Fruit fly (Drosophila melanogaster): ENCODE measurements around the gene CG13992.

The CG13992 gene

DNA sequence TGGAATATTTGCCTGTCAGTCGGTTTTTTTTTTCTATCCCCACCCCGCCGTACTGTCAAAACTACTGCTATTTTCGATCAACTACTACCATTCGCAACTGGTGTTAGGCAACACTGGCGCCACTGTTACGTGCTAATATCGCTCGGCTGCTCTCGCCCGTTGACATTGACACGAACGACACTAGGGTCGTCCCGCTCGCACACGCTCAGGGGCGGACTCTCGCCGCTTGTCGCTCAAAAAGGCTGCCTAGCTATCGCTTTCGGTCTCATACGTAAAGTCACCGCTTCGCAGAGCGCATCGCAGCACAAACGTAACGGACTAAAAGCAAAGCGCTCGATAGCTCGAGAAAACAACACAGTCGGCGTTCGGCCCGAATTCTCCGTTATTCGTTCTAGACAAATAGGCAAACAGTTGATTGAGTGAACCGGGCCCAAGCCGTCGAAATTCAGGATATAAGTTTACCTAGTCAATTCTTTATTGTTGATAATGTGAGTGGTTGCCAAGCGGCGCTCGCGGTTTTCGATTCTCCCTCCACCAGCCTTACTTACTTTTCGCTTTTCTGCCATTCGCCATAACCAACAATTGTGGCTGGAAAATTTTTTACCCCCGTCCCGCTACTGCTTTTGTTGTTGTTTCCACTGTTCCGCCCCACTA, 14.9 kb upstream of the CG13992 start (continued):
- no peak for TF ChIP-seq Bdp1 (GFP tag; optimal IDR thresholded peaks at IDR 0.05)
- no peak for TF ChIP-seq tup (GFP tag; optimal IDR thresholded peaks at IDR 0.05)
- TF ChIP-seq fd102C (GFP tag; optimal IDR thresholded peaks at IDR 0.05): no peak
- peak; percentile 33 for TF ChIP-seq Side (GFP tag; optimal IDR thresholded peaks at IDR 0.05)
- TF ChIP-seq CG31365 (tag; optimal IDR thresholded peaks at IDR 0.05): no peak
- TF ChIP-seq tgo (GFP tag; IDR thresholded peaks at IDR 0.05): no peak
- TF ChIP-seq CG17568 (GFP tag; optimal IDR thresholded peaks at IDR 0.05): no peak
- TF ChIP-seq Dp (GFP tag; optimal IDR thresholded peaks at IDR 0.05): no peak
- no peak for TF ChIP-seq corto (GFP tag; optimal IDR thresholded peaks at IDR 0.05)
- no peak for TF ChIP-seq salm (tag; optimal IDR thresholded peaks at IDR 0.05)
- no peak for TF ChIP-seq CG11398 (GFP tag; optimal IDR thresholded peaks at IDR 0.05)
- TF ChIP-seq Bgb (GFP tag; IDR thresholded peaks at IDR 0.05; ENCODE audit: partially characterized antibody): no peak
- TF ChIP-seq CG9215 (GFP tag; IDR thresholded peaks at IDR 0.05): no peak
- no peak for TF ChIP-seq toy (GFP tag; IDR thresholded peaks at IDR 0.05)
- peak; percentile 33 for TF ChIP-seq CG11504 (tag; optimal IDR thresholded peaks at IDR 0.05)
- no peak for TF ChIP-seq zen (tag; optimal IDR thresholded peaks at IDR 0.05)
- TF ChIP-seq CG8290 (GFP tag; optimal IDR thresholded peaks at IDR 0.05): peak; percentile 72
- peak; percentile 84 to 95 for TF ChIP-seq CG8290 (tag; optimal IDR thresholded peaks at IDR 0.05)
- TF ChIP-seq MESR4 (GFP tag; optimal IDR thresholded peaks at IDR 0.05): peak; percentile 1
- no peak for TF ChIP-seq ken (GFP tag; IDR thresholded peaks at IDR 0.05)
- no peak for TF ChIP-seq trh (GFP tag; optimal IDR thresholded peaks at IDR 0.05)
- TF ChIP-seq dm (GFP tag; optimal IDR thresholded peaks at IDR 0.05): no peak
- TF ChIP-seq CG12155 (GFP tag; optimal IDR thresholded peaks at IDR 0.05): peak; percentile 51
- TF ChIP-seq Hr51 (GFP tag; optimal IDR thresholded peaks at IDR 0.05): peak in 1 of 2 experiments; percentile 23
- TF ChIP-seq Dip3 (GFP tag; optimal IDR thresholded peaks at IDR 0.05): peak; percentile 69
- peak; percentile 53 for TF ChIP-seq CG13624 (GFP tag; optimal IDR thresholded peaks at IDR 0.05)
- TF ChIP-seq gcm2 (GFP tag; optimal IDR thresholded peaks at IDR 0.05): no peak
- no peak for TF ChIP-seq otp (GFP tag; IDR thresholded peaks at IDR 0.05)
- peak; percentile 43 for TF ChIP-seq CG14710 (tag; optimal IDR thresholded peaks at IDR 0.05)
- TF ChIP-seq Oli (tag; optimal IDR thresholded peaks at IDR 0.05): peak; percentile 4
- no peak for TF ChIP-seq CG11456 (GFP tag; IDR thresholded peaks at IDR 0.05)
- TF ChIP-seq wdn (GFP tag; IDR thresholded peaks at IDR 0.05): no peak
- TF ChIP-seq CG15269 (tag; optimal IDR thresholded peaks at IDR 0.05): peak; percentile 38
- TF ChIP-seq Xbp1 (GFP tag; optimal IDR thresholded peaks at IDR 0.05): peak; percentile 26
- TF ChIP-seq crol (GFP tag; IDR thresholded peaks at IDR 0.05): no peak
- TF ChIP-seq CG2678 (tag; optimal IDR thresholded peaks at IDR 0.05): peak; percentile 20
- TF ChIP-seq nerfin-2 (GFP tag; IDR thresholded peaks at IDR 0.05; ENCODE audit: partially characterized antibody): no peak
- TF ChIP-seq CG15073 (GFP tag; optimal IDR thresholded peaks at IDR 0.05): no peak
- TF ChIP-seq Dbx (GFP tag; IDR thresholded peaks at IDR 0.05): no peak
- TF ChIP-seq CG10654 (GFP tag; optimal IDR thresholded peaks at IDR 0.05): no peak
- TF ChIP-seq crp (GFP tag; optimal IDR thresholded peaks at IDR 0.05): no peak
- TF ChIP-seq ftz-f1 (GFP tag; optimal IDR thresholded peaks at IDR 0.05): peak; percentile 99
- no peak for TF ChIP-seq PHDP (tag; optimal IDR thresholded peaks at IDR 0.05)
- peak; percentile 94 for TF ChIP-seq CG10543 (GFP tag; optimal IDR thresholded peaks at IDR 0.05)
- no peak for TF ChIP-seq CG3065 (GFP tag; optimal IDR thresholded peaks at IDR 0.05)
- TF ChIP-seq CG4424 (GFP tag; optimal IDR thresholded peaks at IDR 0.05): peak; percentile 100
- TF ChIP-seq Kr (GFP tag; optimal IDR thresholded peaks at IDR 0.05): no peak
- no peak for TF ChIP-seq pita (GFP tag; optimal IDR thresholded peaks at IDR 0.05)
- no peak for TF ChIP-seq psq (GFP tag; optimal IDR thresholded peaks at IDR 0.05)
- TF ChIP-seq CG13775 (GFP tag; optimal IDR thresholded peaks at IDR 0.05): no peak
